Worm (Caenorhabditis elegans): ENCODE data around the gene clec-196.
"Not testable (repeated sequence)": the region's sequence is repeated elsewhere in the genome, so short reads cannot be mapped to it uniquely, and the experiment has no call there.

The clec-196 gene

ce11 chrIV:17294489-17294888 lies 17.7 kb downstream of the clec-196 start, which contains the start of gene T28F3.5:
T28F3.5 (plus strand) TSS chrIV:17294789.
- no peak for TF ChIP-seq ama-1 (optimal IDR thresholded peaks at IDR 0.05)
- no peak for TF ChIP-seq hnd-1 (tag; optimal IDR thresholded peaks at IDR 0.05)
- no peak for TF ChIP-seq pes-1 (GFP tag; IDR thresholded peaks at IDR 0.05)
- TF ChIP-seq tbx-11 (GFP tag; IDR thresholded peaks at IDR 0.05) = no peak
- no peak for TF ChIP-seq hmbx-1 (tag; optimal IDR thresholded peaks at IDR 0.05)
- no peak for TF ChIP-seq ceh-13 (GFP tag; optimal IDR thresholded peaks at IDR 0.05)
- TF ChIP-seq F13C5.2 (tag; optimal IDR thresholded peaks at IDR 0.05) = no peak
- TF ChIP-seq sea-1 (GFP tag; conservative IDR thresholded peaks at IDR 0.05) = no peak
- no peak for TF ChIP-seq ceh-36 (tag; optimal IDR thresholded peaks at IDR 0.05)
- no peak for TF ChIP-seq tra-4 (tag; optimal IDR thresholded peaks at IDR 0.05)
- no peak for TF ChIP-seq tbx-37 (GFP tag; conservative IDR thresholded peaks at IDR 0.05)
- TF ChIP-seq scrt-1 (GFP tag; IDR thresholded peaks at IDR 0.05) = no peak
- no peak for TF ChIP-seq aly-1 (tag; optimal IDR thresholded peaks at IDR 0.05)
- TF ChIP-seq ets-7 (tag; optimal IDR thresholded peaks at IDR 0.05) = no peak
- TF ChIP-seq flt-1 (GFP tag; IDR thresholded peaks at IDR 0.05) = no peak
- no peak for TF ChIP-seq hmg-4 (GFP tag; optimal IDR thresholded peaks at IDR 0.05)
- no peak for TF ChIP-seq B0310.2 (tag; optimal IDR thresholded peaks at IDR 0.05)

ce11 chrIV:17301933-17302332 lies 25.2 kb downstream of the clec-196 start, which contains the start of gene ifta-2:
ifta-2 (minus strand) TSS chrIV:17302033.
- TF ChIP-seq scrt-1 (GFP tag; IDR thresholded peaks at IDR 0.05) = no peak
- TF ChIP-seq ceh-13 (GFP tag; optimal IDR thresholded peaks at IDR 0.05) = no peak
- no peak for TF ChIP-seq hmbx-1 (tag; optimal IDR thresholded peaks at IDR 0.05)
- no peak for TF ChIP-seq tbx-11 (GFP tag; IDR thresholded peaks at IDR 0.05)
- TF ChIP-seq B0310.2 (tag; optimal IDR thresholded peaks at IDR 0.05) = no peak
- TF ChIP-seq sea-1 (GFP tag; conservative IDR thresholded peaks at IDR 0.05) = no peak
- no peak for TF ChIP-seq hmg-4 (GFP tag; optimal IDR thresholded peaks at IDR 0.05)
- no peak for TF ChIP-seq ets-7 (tag; optimal IDR thresholded peaks at IDR 0.05)
- TF ChIP-seq pes-1 (GFP tag; IDR thresholded peaks at IDR 0.05) = no peak

- TF ChIP-seq pes-1 (GFP tag; IDR thresholded peaks at IDR 0.05); flt-1 (GFP tag; IDR thresholded peaks at IDR 0.05); tra-4 (tag; optimal IDR thresholded peaks at IDR 0.05): not testable (repeated sequence)
Observed at ce11 chrIV:17307223-17307622, 30.5 kb downstream of the clec-196 start, which contains the start of gene T28F3.8. T28F3.8 (minus strand) TSS chrIV:17307323.

ce11 chrIV:17308211-17308610 lies 31.5 kb downstream of the clec-196 start, which contains the start of gene T28F3.9:
T28F3.9 (plus strand) TSS chrIV:17308511.
- TF ChIP-seq B0310.2 (tag; optimal IDR thresholded peaks at IDR 0.05) (no peak), aly-1 (tag; optimal IDR thresholded peaks at IDR 0.05) (no peak), tbx-11 (GFP tag; IDR thresholded peaks at IDR 0.05) (no peak), hmbx-1 (tag; optimal IDR thresholded peaks at IDR 0.05) (no peak), hmg-4 (GFP tag; optimal IDR thresholded peaks at IDR 0.05) (no peak)

- TF ChIP-seq hmg-4 (GFP tag; optimal IDR thresholded peaks at IDR 0.05) = no peak
- TF ChIP-seq ama-1 (optimal IDR thresholded peaks at IDR 0.05) = no peak
- TF ChIP-seq pes-1 (GFP tag; IDR thresholded peaks at IDR 0.05) = no peak
- no peak for TF ChIP-seq ceh-13 (GFP tag; optimal IDR thresholded peaks at IDR 0.05)
- TF ChIP-seq ceh-36 (tag; optimal IDR thresholded peaks at IDR 0.05) = no peak
- TF ChIP-seq tbx-11 (GFP tag; IDR thresholded peaks at IDR 0.05) = no peak
- TF ChIP-seq sea-1 (GFP tag; conservative IDR thresholded peaks at IDR 0.05) = no peak
- TF ChIP-seq scrt-1 (GFP tag; IDR thresholded peaks at IDR 0.05) = no peak
- no peak for TF ChIP-seq hnd-1 (tag; optimal IDR thresholded peaks at IDR 0.05)
- TF ChIP-seq B0310.2 (tag; optimal IDR thresholded peaks at IDR 0.05) = no peak
- TF ChIP-seq hmbx-1 (tag; optimal IDR thresholded peaks at IDR 0.05) = no peak
- no peak for TF ChIP-seq flt-1 (GFP tag; IDR thresholded peaks at IDR 0.05)
Observed at ce11 chrIV:17311842-17312241, 35.1 kb downstream of the clec-196 start, which contains the start of gene snf-9. snf-9 (plus strand) TSS chrIV:17312142.

ce11 chrIV:17316398-17316797 lies 39.6 kb downstream of the clec-196 start, which contains the start of gene C49C3.20:
C49C3.20 (minus strand) TSS chrIV:17316498.
- no peak for TF ChIP-seq sea-1 (GFP tag; conservative IDR thresholded peaks at IDR 0.05)
- TF ChIP-seq scrt-1 (GFP tag; IDR thresholded peaks at IDR 0.05) = no peak
- TF ChIP-seq aly-1 (tag; optimal IDR thresholded peaks at IDR 0.05) = no peak
- TF ChIP-seq B0310.2 (tag; optimal IDR thresholded peaks at IDR 0.05) = no peak
- TF ChIP-seq hnd-1 (tag; optimal IDR thresholded peaks at IDR 0.05) = no peak
- TF ChIP-seq hmg-4 (GFP tag; optimal IDR thresholded peaks at IDR 0.05) = no peak
- TF ChIP-seq tbx-11 (GFP tag; IDR thresholded peaks at IDR 0.05) = no peak

- TF ChIP-seq scrt-1 (GFP tag; IDR thresholded peaks at IDR 0.05) (no peak), B0310.2 (tag; optimal IDR thresholded peaks at IDR 0.05) (no peak), ceh-13 (GFP tag; optimal IDR thresholded peaks at IDR 0.05) (no peak), ceh-36 (tag; optimal IDR thresholded peaks at IDR 0.05) (no peak), hnd-1 (tag; optimal IDR thresholded peaks at IDR 0.05) (no peak), hmg-4 (GFP tag; optimal IDR thresholded peaks at IDR 0.05) (no peak), ama-1 (optimal IDR thresholded peaks at IDR 0.05) (no peak), ets-7 (tag; optimal IDR thresholded peaks at IDR 0.05) (no peak), F13C5.2 (tag; optimal IDR thresholded peaks at IDR 0.05) (no peak), flt-1 (GFP tag; IDR thresholded peaks at IDR 0.05) (no peak), pes-1 (GFP tag; IDR thresholded peaks at IDR 0.05) (no peak), hmbx-1 (tag; optimal IDR thresholded peaks at IDR 0.05) (no peak), tra-4 (tag; optimal IDR thresholded peaks at IDR 0.05) (no peak), sea-1 (GFP tag; conservative IDR thresholded peaks at IDR 0.05) (no peak)
Observed at ce11 chrIV:17320445-17320844, 43.7 kb downstream of the clec-196 start, which contains the start of gene C49C3.4. C49C3.4 (plus strand) TSS chrIV:17320795.

Measured in whole organism, early embryonic.